Worm (Caenorhabditis elegans) whole organism, L1 larva: Measurements from ENCODE around the gene K10H10.9.

Experiments
- C04F5.9 ChIP-seq: sonication (generic microtip); optimal IDR thresholded peaks from 2 replicates; lab custom pipeline; 2016; ENCODE audit warnings: missing genetic modification characterization, missing compliant biosample characterization
- C34B4.2 ChIP-seq: sonication (generic microtip); optimal IDR thresholded peaks from 2 replicates; lab custom pipeline; 2017; ENCODE audit warnings: mild to moderate bottlenecking, missing genetic modification characterization, missing compliant biosample characterization
- Y116A8C.19 ChIP-seq: sonication (generic microtip); optimal IDR thresholded peaks from 2 replicates; lab custom pipeline; 2016; ENCODE audit warnings: missing compliant biosample characterization, missing genetic modification characterization, borderline replicate concordance
- aha-1 ChIP-seq: fragments of 150-350 bp; optimal IDR thresholded peaks from 2 replicates; lab custom pipeline; 2014; ENCODE audit warnings: missing biosample characterization, missing genetic modification characterization
- alr-1 ChIP-seq: fragments of 200-800 bp; sonication (Bioruptor generic); optimal IDR thresholded peaks from 2 replicates; lab custom pipeline; 2018; ENCODE audit warnings: borderline replicate concordance, mild to moderate bottlenecking, missing genetic modification characterization, missing compliant biosample characterization
- blmp-1 ChIP-seq: fragments of 150-350 bp; optimal IDR thresholded peaks from 2 replicates; lab custom pipeline; 2014; ENCODE audit warnings: missing biosample characterization, missing genetic modification characterization
- ceh-82 ChIP-seq, 3 experiments: fragments of 150-350 bp in 1 of 3; sonication (generic microtip) in 2 of 3; optimal IDR thresholded peaks; 2 replicates each; lab custom pipeline; 2014 to 2017; ENCODE audit warnings: missing biosample characterization in 3 of 3, missing genetic modification characterization in 3 of 3
- ceh-88 ChIP-seq: fragments of 200-800 bp; sonication (Bioruptor generic); IDR thresholded peaks from 2 replicates; pipeline ENCODE4 v1.3.6; 2022; ENCODE audit warnings: missing genetic modification characterization, missing compliant biosample characterization
- ceh-90 ChIP-seq: sonication (generic microtip); optimal IDR thresholded peaks from 2 replicates; lab custom pipeline; 2016; ENCODE audit warnings: missing genetic modification characterization, missing compliant biosample characterization
- dpl-1 ChIP-seq, 3 experiments: fragments of 150-350 bp in 2 of 3; sonication (generic microtip) in 1 of 3; optimal IDR thresholded peaks; 2 replicates each; lab custom pipeline; 2014 to 2017; ENCODE audit warnings: missing biosample characterization in 3 of 3, missing genetic modification characterization in 3 of 3, missing genetic modification reagents in 3 of 3
- dsc-1 ChIP-seq: sonication (generic microtip); optimal IDR thresholded peaks from 2 replicates; lab custom pipeline; 2016; ENCODE audit warnings: mild to moderate bottlenecking, missing genetic modification characterization, missing compliant biosample characterization
- efl-1 ChIP-seq, 4 experiments: fragments of 150-350 bp; optimal IDR thresholded peaks in 3 of 4; peaks in 1 of 4; 1 replicate in 1 of 4; 2 replicates in 3 of 4; lab custom pipeline; 2014; ENCODE audit warnings: missing biosample characterization in 2 of 4, missing genetic modification characterization in 2 of 4, missing genetic modification reagents in 2 of 4
- egl-13 ChIP-seq: sonication (generic microtip); optimal IDR thresholded peaks from 2 replicates; lab custom pipeline; 2016; ENCODE audit warnings: missing genotype, missing genetic modification reagents, missing genetic modification characterization, missing compliant biosample characterization
- egl-27 ChIP-seq, 2 experiments: fragments of 150-350 bp in 1 of 2; sonication (generic microtip); optimal IDR thresholded peaks; 3 replicates each; lab custom pipeline; 2017 to 2018; ENCODE audit warnings: missing biosample characterization in 2 of 2, missing genetic modification characterization in 2 of 2, missing genetic modification reagents in 2 of 2
- elt-3 ChIP-seq, 6 experiments: fragments of 150-350 bp in 1 of 6; sonication (generic microtip); optimal IDR thresholded peaks; 2 replicates each; lab custom pipeline; 2017 to 2018; ENCODE audit warnings: missing biosample characterization in 6 of 6, missing genetic modification characterization in 6 of 6, inconsistent platforms in 1 of 6
- hlh-4 ChIP-seq: sonication (generic microtip); optimal IDR thresholded peaks from 2 replicates; lab custom pipeline; 2016; ENCODE audit warnings: mild to moderate bottlenecking, missing genetic modification characterization, missing compliant biosample characterization
- irx-1 ChIP-seq: sonication (generic microtip); optimal IDR thresholded peaks from 2 replicates; lab custom pipeline; 2016; ENCODE audit warnings: missing genetic modification characterization, missing compliant biosample characterization
- isw-1 ChIP-seq: fragments of 200-800 bp; sonication (Bioruptor generic); IDR thresholded peaks from 2 replicates; pipeline ENCODE4 v1.3.6; 2022; ENCODE audit warnings: missing genetic modification characterization, missing compliant biosample characterization
- jun-1 ChIP-seq: fragments of 150-350 bp; optimal IDR thresholded peaks from 2 replicates; lab custom pipeline; 2014; ENCODE audit warnings: missing biosample characterization, missing genetic modification reagents, missing genetic modification characterization
- lin-13 ChIP-seq: fragments of 150-350 bp; optimal IDR thresholded peaks from 2 replicates; lab custom pipeline; 2014; ENCODE audit warnings: missing biosample characterization, missing genetic modification reagents, missing genetic modification characterization
- lin-14 ChIP-seq: fragments of 200-800 bp; sonication (Bioruptor generic); optimal IDR thresholded peaks from 2 replicates; lab custom pipeline; 2018; ENCODE audit warnings: mild to moderate bottlenecking, missing genetic modification characterization, moderate library complexity, missing compliant biosample characterization
- lin-35 ChIP-seq, 2 experiments: fragments of 150-350 bp; optimal IDR thresholded peaks; 2 replicates each; lab custom pipeline; 2014; ENCODE audit warnings: missing biosample characterization in 2 of 2, missing genetic modification characterization in 2 of 2, missing genetic modification reagents in 2 of 2
- lir-3 ChIP-seq: sonication (generic microtip); optimal IDR thresholded peaks from 2 replicates; lab custom pipeline; 2016; ENCODE audit warnings: mild to moderate bottlenecking, missing genetic modification characterization, moderate library complexity, missing compliant biosample characterization; ENCODE audit not compliant: poor library complexity
- mab-9 ChIP-seq: fragments of 200-800 bp; sonication (Bioruptor generic); IDR thresholded peaks from 2 replicates; pipeline ENCODE4 v1.3.6; 2022; ENCODE audit warnings: missing genetic modification reagents, missing genetic modification characterization, missing compliant biosample characterization
- mdl-1 ChIP-seq, 2 experiments: fragments of 150-350 bp; optimal IDR thresholded peaks; 2 replicates each; lab custom pipeline; 2014 to 2017; ENCODE audit warnings: missing biosample characterization in 2 of 2, missing genetic modification characterization in 2 of 2, inconsistent platforms in 1 of 2
- mep-1 ChIP-seq: fragments of 150-350 bp; optimal IDR thresholded peaks from 2 replicates; lab custom pipeline; 2014; ENCODE audit warnings: missing biosample characterization, missing genetic modification characterization
- nhr-11 ChIP-seq: fragments of 150-350 bp; optimal IDR thresholded peaks from 2 replicates; lab custom pipeline; 2014; ENCODE audit warnings: missing biosample characterization, missing genetic modification characterization
- nhr-12 ChIP-seq: sonication (generic microtip); optimal IDR thresholded peaks from 2 replicates; lab custom pipeline; 2017; ENCODE audit warnings: missing biosample characterization, missing genetic modification characterization
- nhr-19 ChIP-seq: fragments of 200-800 bp; sonication (Bioruptor generic); conservative IDR thresholded peaks from 2 replicates; pipeline ENCODE4 v1.3.6; 2022; ENCODE audit warnings: missing genetic modification characterization, missing compliant biosample characterization
- nhr-20 ChIP-seq: sonication (generic microtip); optimal IDR thresholded peaks from 2 replicates; lab custom pipeline; 2016; ENCODE audit warnings: mild to moderate bottlenecking, missing genetic modification characterization, missing compliant biosample characterization
- nhr-28 ChIP-seq: fragments of 150-350 bp; optimal IDR thresholded peaks from 2 replicates; lab custom pipeline; 2014; ENCODE audit warnings: missing biosample characterization, missing genetic modification characterization
- nhr-71 ChIP-seq: sonication (generic microtip); optimal IDR thresholded peaks from 2 replicates; lab custom pipeline; 2016; ENCODE audit warnings: mild to moderate bottlenecking, missing genetic modification characterization, moderate library complexity, missing compliant biosample characterization
- nhr-77 ChIP-seq: fragments of 150-350 bp; optimal IDR thresholded peaks from 2 replicates; lab custom pipeline; 2014; ENCODE audit warnings: missing biosample characterization, missing genetic modification characterization
- nhr-85 ChIP-seq: sonication (generic microtip); peaks from one replicate; lab custom pipeline; 2016; ENCODE audit warnings: missing genetic modification characterization, inconsistent platforms, missing compliant biosample characterization
- nhr-90 ChIP-seq: sonication (generic microtip); optimal IDR thresholded peaks from 2 replicates; lab custom pipeline; 2016; ENCODE audit warnings: mild to moderate bottlenecking, missing genetic modification characterization, missing compliant biosample characterization; ENCODE audit not compliant: poor library complexity
- pax-3 ChIP-seq: fragments of 200-800 bp; sonication (Bioruptor generic); optimal IDR thresholded peaks from 2 replicates; lab custom pipeline; 2018; ENCODE audit warnings: mild to moderate bottlenecking, missing genetic modification characterization, moderate library complexity, missing compliant biosample characterization
- skn-1 ChIP-seq: fragments of 150-350 bp; optimal IDR thresholded peaks from 2 replicates; lab custom pipeline; 2014; ENCODE audit warnings: missing biosample characterization, missing genetic modification characterization
- snu-23 ChIP-seq: sonication (generic microtip); optimal IDR thresholded peaks from 2 replicates; lab custom pipeline; 2016; ENCODE audit warnings: missing genetic modification characterization, missing compliant biosample characterization
- sox-4 ChIP-seq: sonication (generic microtip); optimal IDR thresholded peaks from 2 replicates; lab custom pipeline; 2016; ENCODE audit warnings: missing genetic modification characterization, missing compliant biosample characterization
- sup-37 ChIP-seq: fragments of 200-800 bp; sonication (Bioruptor generic); optimal IDR thresholded peaks from 2 replicates; lab custom pipeline; 2018; ENCODE audit warnings: mild to moderate bottlenecking, missing genetic modification characterization, missing compliant biosample characterization
- unc-30 ChIP-seq: sonication (generic microtip); optimal IDR thresholded peaks from 2 replicates; lab custom pipeline; 2017; ENCODE audit warnings: missing biosample characterization, missing genetic modification characterization
- vab-15 ChIP-seq: sonication (generic microtip); optimal IDR thresholded peaks from 2 replicates; lab custom pipeline; 2017; ENCODE audit warnings: missing genotype, mild to moderate bottlenecking, missing genetic modification characterization, missing compliant biosample characterization
- zip-4 ChIP-seq: fragments of 200-800 bp; sonication (Bioruptor generic); optimal IDR thresholded peaks from 2 replicates; lab custom pipeline; 2018; ENCODE audit warnings: mild to moderate bottlenecking, missing genetic modification characterization, moderate library complexity, missing compliant biosample characterization

The K10H10.9 gene

ce11 chrII:14501447-14501846 lies 13.5 kb downstream of the K10H10.9 start, which contains the start of gene K10H10.5:
K10H10.5 (plus strand) TSS chrII:14501747.
- TF ChIP-seq mep-1 (tag; lab: Kevin White, UChicago): no peak
- no peak for TF ChIP-seq Y116A8C.19 (tag; lab: Kevin White, UChicago)
- TF ChIP-seq nhr-12 (tag; lab: Kevin White, UChicago): no peak
- no peak for TF ChIP-seq aha-1 (tag; lab: Kevin White, UChicago)
- no peak for TF ChIP-seq C04F5.9 (tag; lab: Kevin White, UChicago)
- TF ChIP-seq mab-9 (GFP tag; lab: Robert Waterston, UW): no peak

- TF ChIP-seq mab-9 (GFP tag; lab: Robert Waterston, UW): no peak
- TF ChIP-seq vab-15 (tag; lab: Kevin White, UChicago): no peak
- no peak for TF ChIP-seq aha-1 (tag; lab: Kevin White, UChicago)
- TF ChIP-seq zip-4 (GFP tag; lab: Kevin White, UChicago): no peak
- TF ChIP-seq nhr-90 (tag; lab: Kevin White, UChicago): no peak
- no peak for TF ChIP-seq lin-14 (GFP tag; lab: Kevin White, UChicago)
- TF ChIP-seq C34B4.2: no peak
- TF ChIP-seq ceh-88 (GFP tag; lab: Robert Waterston, UW): no peak
- no peak for TF ChIP-seq nhr-77 (tag; lab: Kevin White, UChicago)
- no peak for TF ChIP-seq jun-1 (tag; lab: Kevin White, UChicago)
- no peak for TF ChIP-seq snu-23 (GFP tag; lab: Kevin White, UChicago)
- no peak for TF ChIP-seq hlh-4
- TF ChIP-seq C04F5.9 (tag; lab: Kevin White, UChicago): no peak
- TF ChIP-seq sox-4 (tag; lab: Kevin White, UChicago): no peak
These were observed 14.8 kb downstream of the K10H10.9 start, which contains the start of gene K10H10.4 for ce11 chrII:14500122-14500521. K10H10.4 (plus strand) TSS chrII:14500422.

- TF ChIP-seq blmp-1 (tag; lab: Kevin White, UChicago) (peak; percentile 43), skn-1 (tag; lab: Kevin White, UChicago) (peak; percentile 87), mep-1 (tag; lab: Kevin White, UChicago) (peak; percentile 35), isw-1 (GFP tag; lab: Robert Waterston, UW) (no peak), nhr-20 (tag; lab: Kevin White, UChicago) (peak; percentile 67), nhr-85 (tag; lab: Kevin White, UChicago) (peak; percentile 47), egl-13 (tag; lab: Kevin White, UChicago) (no peak), ceh-90 (tag; lab: Kevin White, UChicago) (no peak), lin-35 (GFP tag; optimal IDR thresholded peaks at IDR 0.05; lab: Kevin White, UChicago) (peak; percentile 13 to 21), nhr-19 (GFP tag; lab: Robert Waterston, UW) (0 out of 2 replicates have a peak, but pooled peaks have one; percentile 3), elt-3 (tag; optimal IDR thresholded peaks at IDR 0.05; lab: Kevin White, UChicago) (peak in 2 of 6 experiments; percentile 19 to 26), alr-1 (tag; lab: Kevin White, UChicago) (no peak), snu-23 (GFP tag; lab: Kevin White, UChicago) (peak; percentile 41)
- TF ChIP-seq, all 84 proteins: peak for 9
These were observed 17.1 kb downstream of the K10H10.9 start, which contains the start of gene dhs-8 for ce11 chrII:14497848-14498247. dhs-8 (plus strand) TSS chrII:14498026.

ce11 chrII:14496809-14497208 lies 18.1 kb downstream of the K10H10.9 start:
- TF ChIP-seq efl-1 (optimal IDR thresholded peaks at IDR 0.05; lab: Kevin White, UChicago) (peak; percentile 66 to 68), efl-1 (GFP tag; optimal IDR thresholded peaks at IDR 0.05 in 1 of 2; lab: Kevin White, UChicago) (peak; percentile 53 to 96), egl-13 (tag; lab: Kevin White, UChicago) (peak; percentile 40), sox-4 (tag; lab: Kevin White, UChicago) (peak; percentile 24), dpl-1 (GFP tag; optimal IDR thresholded peaks at IDR 0.05; lab: Kevin White, UChicago) (peak; percentile 30 to 67 (median 58)), irx-1 (tag; lab: Kevin White, UChicago) (peak; percentile 58), isw-1 (GFP tag; lab: Robert Waterston, UW) (no peak), sup-37 (no peak), nhr-11 (peak; percentile 30), nhr-77 (tag; lab: Kevin White, UChicago) (peak; percentile 97), lir-3 (tag; lab: Kevin White, UChicago) (peak; percentile 83), unc-30 (tag; lab: Kevin White, UChicago) (no peak), nhr-71 (peak; percentile 86), pax-3 (tag; lab: Kevin White, UChicago) (peak; percentile 76), mdl-1 (tag; optimal IDR thresholded peaks at IDR 0.05; lab: Kevin White, UChicago) (peak in 1 of 2 experiments; percentile 86), dsc-1 (tag; lab: Kevin White, UChicago) (peak; percentile 67), lin-13 (peak; percentile 32), ceh-82 (tag; optimal IDR thresholded peaks at IDR 0.05; lab: Kevin White, UChicago) (peak; percentile 26 to 56 (median 48)), nhr-28 (tag; lab: Kevin White, UChicago) (no peak), aha-1 (tag; lab: Kevin White, UChicago) (peak; percentile 45), jun-1 (tag; lab: Kevin White, UChicago) (peak; percentile 56), egl-27 (tag; optimal IDR thresholded peaks at IDR 0.05; lab: Kevin White, UChicago) (peak; percentile 22 to 50)
